Worm (Caenorhabditis elegans) whole organism, L4 larva: ENCODE results near the gene mpst-2.

Experiments used
- D1046.2 ChIP-seq: fragments of 200-800 bp; sonication (Bioruptor generic); IDR thresholded peaks from 2 replicates; pipeline ENCODE4 v1.3.6; 2022; ENCODE audit warnings: missing genetic modification characterization, missing compliant biosample characterization
- Y105C5A.15 ChIP-seq: fragments of 200-800 bp; sonication (Bioruptor generic); IDR thresholded peaks from 2 replicates; pipeline ENCODE4 v1.3.6; 2022; ENCODE audit warnings: missing genetic modification characterization, missing compliant biosample characterization
- Y48G9A.11 ChIP-seq: fragments of 200-800 bp; sonication (Bioruptor generic); IDR thresholded peaks from 2 replicates; pipeline ENCODE4 v1.3.6; 2022; ENCODE audit warnings: missing genetic modification reagents, missing genetic modification characterization, missing compliant biosample characterization
- Y75B8A.6 ChIP-seq: fragments of 200-800 bp; sonication (Bioruptor generic); IDR thresholded peaks from 2 replicates; pipeline ENCODE4 v1.3.6; 2022; ENCODE audit warnings: missing genetic modification reagents, missing genetic modification characterization, missing compliant biosample characterization
- aly-2 ChIP-seq: sonication (generic microtip); optimal IDR thresholded peaks from 2 replicates; lab custom pipeline; 2018; ENCODE audit warnings: missing biosample characterization, missing genetic modification characterization
- attf-4 ChIP-seq: sonication (generic microtip); optimal IDR thresholded peaks from 3 replicates; lab custom pipeline; 2017; ENCODE audit warnings: missing biosample characterization, missing genetic modification characterization
- ceh-32 ChIP-seq: sonication (generic microtip); optimal IDR thresholded peaks from 2 replicates; lab custom pipeline; 2016; ENCODE audit warnings: mild to moderate bottlenecking, missing genetic modification characterization, missing compliant biosample characterization; ENCODE audit not compliant: poor library complexity
- ceh-82 ChIP-seq: sonication (generic microtip); optimal IDR thresholded peaks from 2 replicates; lab custom pipeline; 2017; ENCODE audit warnings: missing biosample characterization, missing genetic modification characterization
- daf-16 ChIP-seq, 3 experiments: sonication (generic microtip); optimal IDR thresholded peaks; 2 replicates each; lab custom pipeline; 2016 to 2017; ENCODE audit warnings: missing genetic modification characterization in 3 of 3, missing genetic modification reagents in 3 of 3, mild to moderate bottlenecking in 2 of 3, missing compliant biosample characterization in 2 of 3, missing biosample characterization in 1 of 3, moderate library complexity in 1 of 3
- daf-19 ChIP-seq: fragments of 200-800 bp; sonication (Bioruptor generic); conservative IDR thresholded peaks from 2 replicates; pipeline ENCODE4 v1.3.6; 2022; ENCODE audit warnings: missing genetic modification characterization, missing compliant biosample characterization
- dmd-6 ChIP-seq: fragments of 200-800 bp; sonication (Bioruptor generic); IDR thresholded peaks from 2 replicates; pipeline ENCODE4 v1.3.6; 2022; ENCODE audit warnings: missing genetic modification reagents, missing genetic modification characterization, missing compliant biosample characterization
- dmd-8 ChIP-seq: fragments of 200-800 bp; sonication (Bioruptor generic); IDR thresholded peaks from 2 replicates; pipeline ENCODE4 v1.3.6; 2022; ENCODE audit warnings: missing genetic modification characterization, missing compliant biosample characterization
- dmd-9 ChIP-seq: fragments of 200-800 bp; sonication (Bioruptor generic); IDR thresholded peaks from 2 replicates; pipeline ENCODE4 v1.3.6; 2022; ENCODE audit warnings: missing genetic modification reagents, missing genetic modification characterization, missing compliant biosample characterization
- dpl-1 ChIP-seq: fragments of 150-350 bp; optimal IDR thresholded peaks from 2 replicates; lab custom pipeline; 2014; ENCODE audit warnings: missing biosample characterization, missing genetic modification reagents, missing genetic modification characterization
- duxl-1 ChIP-seq: sonication (generic microtip); optimal IDR thresholded peaks from 2 replicates; lab custom pipeline; 2016; ENCODE audit warnings: mild to moderate bottlenecking, missing genetic modification characterization, moderate library complexity, missing compliant biosample characterization; ENCODE audit not compliant: poor library complexity
- dve-1 ChIP-seq: sonication (generic microtip); optimal IDR thresholded peaks from 2 replicates; lab custom pipeline; 2017; ENCODE audit warnings: antibody characterized with exemption, mild to moderate bottlenecking, missing genetic modification characterization, missing compliant biosample characterization; ENCODE audit not compliant: insufficient read depth
- fkh-10 ChIP-seq: fragments of 150-350 bp; optimal IDR thresholded peaks from 2 replicates; lab custom pipeline; 2014; ENCODE audit warnings: missing biosample characterization, missing genetic modification reagents, missing genetic modification characterization
- fos-1 ChIP-seq: fragments of 150-350 bp; optimal IDR thresholded peaks from 2 replicates; lab custom pipeline; 2014; ENCODE audit warnings: missing biosample characterization, missing genetic modification characterization
- hlh-11 ChIP-seq: fragments of 200-800 bp; sonication (Bioruptor generic); optimal IDR thresholded peaks from 2 replicates; lab custom pipeline; 2018; ENCODE audit warnings: mild to moderate bottlenecking, missing genetic modification characterization, missing compliant biosample characterization
- hlh-30 ChIP-seq: sonication (generic microtip); optimal IDR thresholded peaks from 2 replicates; lab custom pipeline; 2017; ENCODE audit warnings: antibody characterized with exemption, mild to moderate bottlenecking, missing genetic modification characterization, missing compliant biosample characterization; ENCODE audit not compliant: insufficient read depth
- hmg-1.1 ChIP-seq: fragments of 200-800 bp; sonication (Bioruptor generic); IDR thresholded peaks from 2 replicates; pipeline ENCODE4 v1.3.6; 2022; ENCODE audit warnings: missing genetic modification reagents, missing genetic modification characterization, missing compliant biosample characterization
- jun-1 ChIP-seq: fragments of 150-350 bp; optimal IDR thresholded peaks from 2 replicates; lab custom pipeline; 2014; ENCODE audit warnings: missing biosample characterization, missing genetic modification reagents, missing genetic modification characterization
- lin-1 ChIP-seq: fragments of 200-800 bp; sonication (Bioruptor generic); IDR thresholded peaks from 2 replicates; pipeline ENCODE4 v1.3.6; 2022; ENCODE audit warnings: missing genetic modification reagents, missing genetic modification characterization, missing compliant biosample characterization
- lin-38 ChIP-seq: fragments of 200-800 bp; sonication (Bioruptor generic); IDR thresholded peaks from 2 replicates; pipeline ENCODE4 v1.3.6; 2022; ENCODE audit warnings: missing genetic modification reagents, missing genetic modification characterization, missing compliant biosample characterization
- lin-39 ChIP-seq: fragments of 150-350 bp; optimal IDR thresholded peaks from 2 replicates; lab custom pipeline; 2014; ENCODE audit warnings: missing biosample characterization, missing genetic modification reagents, missing genetic modification characterization
- lir-3 ChIP-seq: sonication (generic microtip); optimal IDR thresholded peaks from 2 replicates; lab custom pipeline; 2016; ENCODE audit warnings: mild to moderate bottlenecking, missing genetic modification characterization, missing compliant biosample characterization
- lsy-2 ChIP-seq, 2 experiments: fragments of 150-350 bp in 1 of 2; sonication (generic microtip) in 1 of 2; optimal IDR thresholded peaks; 2 replicates each; lab custom pipeline; 2014 to 2017; ENCODE audit warnings: missing biosample characterization in 2 of 2, missing genetic modification characterization in 2 of 2
- madf-5 ChIP-seq, 2 experiments: fragments of 200-800 bp; sonication (Bioruptor generic); IDR thresholded peaks; 2 replicates each; pipeline ENCODE4 v1.3.6; 2022; ENCODE audit warnings: missing compliant biosample characterization in 2 of 2, missing genetic modification characterization in 2 of 2
- madf-9 ChIP-seq: fragments of 200-800 bp; sonication (Bioruptor generic); conservative IDR thresholded peaks from 2 replicates; pipeline ENCODE4 v1.3.6; 2022; ENCODE audit warnings: missing genetic modification reagents, missing genetic modification characterization, missing compliant biosample characterization
- mdl-1 ChIP-seq, 2 experiments: fragments of 150-350 bp in 1 of 2; sonication (generic microtip) in 1 of 2; optimal IDR thresholded peaks; 2 replicates each; lab custom pipeline; 2014 to 2017; ENCODE audit warnings: missing biosample characterization in 2 of 2, missing genetic modification characterization in 2 of 2
- mep-1 ChIP-seq: fragments of 150-350 bp; sonication (generic microtip); optimal IDR thresholded peaks from 3 replicates; lab custom pipeline; 2014; ENCODE audit warnings: missing biosample characterization, missing genetic modification characterization
- mxl-3 ChIP-seq: fragments of 200-800 bp; sonication (Bioruptor generic); optimal IDR thresholded peaks from 2 replicates; lab custom pipeline; 2018; ENCODE audit warnings: mild to moderate bottlenecking, missing genetic modification characterization, missing compliant biosample characterization
- nhr-10 ChIP-seq: fragments of 150-350 bp; optimal IDR thresholded peaks from 2 replicates; lab custom pipeline; 2014; ENCODE audit warnings: missing biosample characterization, missing genetic modification characterization
- nhr-11 ChIP-seq: fragments of 150-350 bp; optimal IDR thresholded peaks from 2 replicates; lab custom pipeline; 2014; ENCODE audit warnings: missing biosample characterization, missing genetic modification characterization
- nhr-41 ChIP-seq: fragments of 200-800 bp; sonication (Bioruptor generic); IDR thresholded peaks from 2 replicates; pipeline ENCODE4 v1.3.6; 2022; ENCODE audit warnings: missing genetic modification reagents, missing genetic modification characterization, missing compliant biosample characterization
- nhr-6 ChIP-seq: fragments of 150-350 bp; optimal IDR thresholded peaks from 2 replicates; lab custom pipeline; 2014; ENCODE audit warnings: missing biosample characterization, missing genetic modification characterization
- skn-1 ChIP-seq: fragments of 150-350 bp; optimal IDR thresholded peaks from 2 replicates; lab custom pipeline; 2014; ENCODE audit warnings: missing biosample characterization, missing genetic modification characterization
- snpc-1.2 ChIP-seq: fragments of 200-800 bp; sonication (Bioruptor generic); IDR thresholded peaks from 2 replicates; pipeline ENCODE4 v1.3.6; 2022; ENCODE audit warnings: missing genetic modification reagents, missing genetic modification characterization, missing compliant biosample characterization
- tra-1 ChIP-seq: fragments of 200-800 bp; sonication (Bioruptor generic); IDR thresholded peaks from 2 replicates; pipeline ENCODE4 v1.3.6; 2022; ENCODE audit warnings: missing genetic modification reagents, missing genetic modification characterization, missing compliant biosample characterization
- unc-39 ChIP-seq: sonication (generic microtip); optimal IDR thresholded peaks from 2 replicates; lab custom pipeline; 2017; ENCODE audit warnings: missing biosample characterization, missing genetic modification characterization
- vab-7 ChIP-seq: fragments of 200-800 bp; sonication (Bioruptor generic); IDR thresholded peaks from 2 replicates; pipeline ENCODE4 v1.3.6; 2022; ENCODE audit warnings: missing genetic modification reagents, missing genetic modification characterization, missing compliant biosample characterization
- ztf-11 ChIP-seq: fragments of 150-350 bp; optimal IDR thresholded peaks from 2 replicates; lab custom pipeline; 2014; ENCODE audit warnings: missing biosample characterization, missing genetic modification characterization
- ztf-7 ChIP-seq: fragments of 150-350 bp; optimal IDR thresholded peaks from 2 replicates; lab custom pipeline; 2014; ENCODE audit warnings: missing biosample characterization, missing genetic modification characterization

Gene mpst-2

ce11 chrV:14868181-14868580 lies 25.1 kb downstream of the mpst-2 start, which contains the start of gene gcy-14:
Gene gcy-14 (minus strand): TSS chrV:14868281.
- TF ChIP-seq daf-16 (GFP tag; optimal IDR thresholded peaks at IDR 0.05; lab: Kevin White, UChicago) (no peak), daf-16 (tag; optimal IDR thresholded peaks at IDR 0.05; lab: Kevin White, UChicago) (no peak), daf-19 (GFP tag; lab: Robert Waterston, UW) (no peak), jun-1 (tag; lab: Kevin White, UChicago) (no peak), lsy-2 (tag; optimal IDR thresholded peaks at IDR 0.05; lab: Kevin White, UChicago) (no peak), lir-3 (tag; lab: Kevin White, UChicago) (no peak), attf-4 (tag; lab: Kevin White, UChicago) (no peak), nhr-11 (tag; lab: Kevin White, UChicago) (no peak), unc-39 (tag; lab: Kevin White, UChicago) (no peak), D1046.2 (no peak), ceh-32 (no peak), mep-1 (tag; lab: Kevin White, UChicago) (no peak), skn-1 (no peak), lin-38 (GFP tag; lab: Robert Waterston, UW) (no peak), aly-2 (tag; lab: Kevin White, UChicago) (no peak), mxl-3 (no peak)

ce11 chrV:14859380-14859779 lies 33.9 kb downstream of the mpst-2 start:
- TF ChIP-seq fkh-10 (GFP tag; lab: Kevin White, UChicago) (peak; percentile 21), lin-39 (tag; lab: Kevin White, UChicago) (no peak), nhr-6 (tag; lab: Kevin White, UChicago) (no peak), ztf-11 (tag; lab: Kevin White, UChicago) (no peak)

ce11 chrV:14858503-14858902 lies 34.8 kb downstream of the mpst-2 start, which contains the start of gene npr-13:
Gene npr-13 (minus strand): TSS chrV:14858603.
- no peak for TF ChIP-seq dpl-1 (GFP tag; lab: Kevin White, UChicago)
- TF ChIP-seq Y105C5A.15, result no peak
- TF ChIP-seq, all 104 proteins: peak for 0

- no peak for TF ChIP-seq dmd-9
- TF ChIP-seq lin-39 (tag; lab: Kevin White, UChicago), result no peak
- 0 out of 4 replicates have a peak, but pooled peaks of 1 of the 2 experiments have one; percentile 63 for TF ChIP-seq madf-5 (GFP tag; IDR thresholded peaks at IDR 0.05; lab: Robert Waterston, UW)
- no peak for TF ChIP-seq hlh-11 (tag; lab: Kevin White, UChicago)
- no peak for TF ChIP-seq mdl-1 (tag; optimal IDR thresholded peaks at IDR 0.05; lab: Kevin White, UChicago)
- no peak for TF ChIP-seq dve-1 (tag; lab: Kevin White, UChicago)
- 0 out of 2 replicates have a peak, but pooled peaks have one; percentile 28 for TF ChIP-seq Y48G9A.11 (GFP tag; lab: Robert Waterston, UW)
- no peak for TF ChIP-seq ztf-7 (tag; lab: Kevin White, UChicago)
- no peak; the same call in 1 of the 2 replicates for TF ChIP-seq dmd-6
- peak; percentile 78; the same call in 1 of the 2 replicates for TF ChIP-seq dmd-8
- no peak for TF ChIP-seq ceh-82
- no peak for TF ChIP-seq nhr-10 (tag; lab: Kevin White, UChicago)
- TF ChIP-seq aly-2 (tag; lab: Kevin White, UChicago), result no peak
- no peak for TF ChIP-seq skn-1
- TF ChIP-seq mxl-3, result peak; percentile 14
- TF ChIP-seq madf-9 (GFP tag; lab: Robert Waterston, UW), result 0 out of 2 replicates have a peak, but pooled peaks have one; percentile 29
- TF ChIP-seq hmg-1.1 (GFP tag; lab: Robert Waterston, UW), result peak; percentile 58; the same call in 1 of the 2 replicates
- peak; percentile 48; the same call in 1 of the 2 replicates for TF ChIP-seq lin-1 (GFP tag; lab: Robert Waterston, UW)
- TF ChIP-seq hlh-30, result no peak
- TF ChIP-seq snpc-1.2 (GFP tag; lab: Robert Waterston, UW), result no peak
- TF ChIP-seq Y105C5A.15, result no peak
- 0 out of 2 replicates have a peak, but pooled peaks have one; percentile 22 for TF ChIP-seq tra-1 (GFP tag; lab: Robert Waterston, UW)
- TF ChIP-seq ztf-11 (tag; lab: Kevin White, UChicago), result no peak
- TF ChIP-seq nhr-41 (GFP tag; lab: Robert Waterston, UW), result no peak
- peak in 1 of 2 experiments; percentile 37 for TF ChIP-seq daf-16 (GFP tag; optimal IDR thresholded peaks at IDR 0.05; lab: Kevin White, UChicago)
- peak; percentile 66 for TF ChIP-seq daf-16 (tag; optimal IDR thresholded peaks at IDR 0.05; lab: Kevin White, UChicago)
- TF ChIP-seq fos-1 (tag; lab: Kevin White, UChicago), result no peak
- TF ChIP-seq duxl-1 (tag; lab: Kevin White, UChicago), result peak; percentile 48
- TF ChIP-seq Y75B8A.6, result no peak
- peak; percentile 48; the same call in 1 of the 2 replicates for TF ChIP-seq vab-7 (GFP tag; lab: Robert Waterston, UW)
- no peak for TF ChIP-seq dpl-1 (GFP tag; lab: Kevin White, UChicago)
- TF ChIP-seq daf-19 (GFP tag; lab: Robert Waterston, UW), result peak; percentile 55; the same call in 1 of the 2 replicates
Measured at ce11 chrV:14855626-14856025, 37.6 kb downstream of the mpst-2 start.
